Worm (Caenorhabditis elegans) whole organism, L1 larva: ENCODE results near the gene fipr-25.

ENCODE experiments used
- C16A3.4 ChIP-seq: fragments of 150-350 bp; optimal IDR thresholded peaks from 2 replicates; lab custom pipeline; 2014; ENCODE audit warnings: missing biosample characterization, missing genetic modification characterization
- F16B12.6 ChIP-seq: fragments of 150-350 bp; optimal IDR thresholded peaks from 2 replicates; lab custom pipeline; 2014; ENCODE audit warnings: missing biosample characterization, missing genetic modification characterization
- alr-1 ChIP-seq: fragments of 200-800 bp; sonication (Bioruptor generic); optimal IDR thresholded peaks from 2 replicates; lab custom pipeline; 2018; ENCODE audit warnings: borderline replicate concordance, mild to moderate bottlenecking, missing genetic modification characterization, missing compliant biosample characterization
- aly-2 ChIP-seq: fragments of 150-350 bp; optimal IDR thresholded peaks from 2 replicates; lab custom pipeline; 2014; ENCODE audit warnings: missing biosample characterization, missing genetic modification characterization
- ama-1 ChIP-seq: fragments of 150-350 bp; optimal IDR thresholded peaks from 2 replicates; lab custom pipeline; 2014
- blmp-1 ChIP-seq: fragments of 150-350 bp; optimal IDR thresholded peaks from 2 replicates; lab custom pipeline; 2014; ENCODE audit warnings: missing biosample characterization, missing genetic modification characterization
- ceh-8 ChIP-seq: fragments of 200-800 bp; sonication (Bioruptor generic); optimal IDR thresholded peaks from 2 replicates; lab custom pipeline; 2018; ENCODE audit warnings: mild to moderate bottlenecking, missing genetic modification characterization, moderate library complexity, missing compliant biosample characterization
- ceh-82 ChIP-seq, 3 experiments: fragments of 150-350 bp in 1 of 3; sonication (generic microtip) in 2 of 3; optimal IDR thresholded peaks; 2 replicates each; lab custom pipeline; 2014 to 2017; ENCODE audit warnings: missing biosample characterization in 3 of 3, missing genetic modification characterization in 3 of 3
- ces-1 ChIP-seq: fragments of 150-350 bp; optimal IDR thresholded peaks from 2 replicates; lab custom pipeline; 2014; ENCODE audit warnings: missing biosample characterization, missing genetic modification reagents, missing genetic modification characterization
- dpl-1 ChIP-seq, 3 experiments: fragments of 150-350 bp in 2 of 3; sonication (generic microtip) in 1 of 3; optimal IDR thresholded peaks; 2 replicates each; lab custom pipeline; 2014 to 2017; ENCODE audit warnings: missing biosample characterization in 3 of 3, missing genetic modification characterization in 3 of 3, missing genetic modification reagents in 3 of 3
- efl-3 ChIP-seq: fragments of 200-800 bp; sonication (Bioruptor generic); optimal IDR thresholded peaks from 2 replicates; lab custom pipeline; 2018; ENCODE audit warnings: mild to moderate bottlenecking, missing genetic modification characterization, missing compliant biosample characterization
- ets-5 ChIP-seq: fragments of 200-800 bp; sonication (Bioruptor generic); IDR thresholded peaks from 2 replicates; pipeline ENCODE4 v1.3.6; 2022; ENCODE audit warnings: missing genetic modification characterization, missing compliant biosample characterization
- fkh-10 ChIP-seq: sonication (generic microtip); optimal IDR thresholded peaks from 2 replicates; lab custom pipeline; 2017; ENCODE audit warnings: missing biosample characterization, missing genetic modification reagents, missing genetic modification characterization
- fkh-8 ChIP-seq: sonication (generic microtip); optimal IDR thresholded peaks from 2 replicates; lab custom pipeline; 2016; ENCODE audit warnings: mild to moderate bottlenecking, missing genetic modification characterization, missing compliant biosample characterization
- hlh-4 ChIP-seq: sonication (generic microtip); optimal IDR thresholded peaks from 2 replicates; lab custom pipeline; 2016; ENCODE audit warnings: mild to moderate bottlenecking, missing genetic modification characterization, missing compliant biosample characterization
- hpl-2 ChIP-seq: fragments of 150-350 bp; optimal IDR thresholded peaks from 2 replicates; lab custom pipeline; 2014; ENCODE audit warnings: missing biosample characterization, missing genetic modification reagents, missing genetic modification characterization
- isw-1 ChIP-seq: fragments of 200-800 bp; sonication (Bioruptor generic); IDR thresholded peaks from 2 replicates; pipeline ENCODE4 v1.3.6; 2022; ENCODE audit warnings: missing genetic modification characterization, missing compliant biosample characterization
- jun-1 ChIP-seq: fragments of 150-350 bp; optimal IDR thresholded peaks from 2 replicates; lab custom pipeline; 2014; ENCODE audit warnings: missing biosample characterization, missing genetic modification reagents, missing genetic modification characterization
- lin-14 ChIP-seq: fragments of 200-800 bp; sonication (Bioruptor generic); optimal IDR thresholded peaks from 2 replicates; lab custom pipeline; 2018; ENCODE audit warnings: mild to moderate bottlenecking, missing genetic modification characterization, moderate library complexity, missing compliant biosample characterization
- lin-35 ChIP-seq, 2 experiments: fragments of 150-350 bp; optimal IDR thresholded peaks; 2 replicates each; lab custom pipeline; 2014; ENCODE audit warnings: missing biosample characterization in 2 of 2, missing genetic modification characterization in 2 of 2, missing genetic modification reagents in 2 of 2
- lin-39 ChIP-seq: fragments of 150-350 bp; optimal IDR thresholded peaks from 2 replicates; lab custom pipeline; 2014; ENCODE audit warnings: missing biosample characterization, missing genetic modification reagents, missing genetic modification characterization
- mab-9 ChIP-seq: fragments of 200-800 bp; sonication (Bioruptor generic); IDR thresholded peaks from 2 replicates; pipeline ENCODE4 v1.3.6; 2022; ENCODE audit warnings: missing genetic modification reagents, missing genetic modification characterization, missing compliant biosample characterization
- mdl-1 ChIP-seq, 2 experiments: fragments of 150-350 bp; optimal IDR thresholded peaks; 2 replicates each; lab custom pipeline; 2014 to 2017; ENCODE audit warnings: missing biosample characterization in 2 of 2, missing genetic modification characterization in 2 of 2, inconsistent platforms in 1 of 2
- mef-2 ChIP-seq: fragments of 150-350 bp; optimal IDR thresholded peaks from 2 replicates; lab custom pipeline; 2014; ENCODE audit warnings: missing biosample characterization, missing genetic modification characterization
- nhr-11 ChIP-seq: fragments of 150-350 bp; optimal IDR thresholded peaks from 2 replicates; lab custom pipeline; 2014; ENCODE audit warnings: missing biosample characterization, missing genetic modification characterization
- nhr-19 ChIP-seq: fragments of 200-800 bp; sonication (Bioruptor generic); conservative IDR thresholded peaks from 2 replicates; pipeline ENCODE4 v1.3.6; 2022; ENCODE audit warnings: missing genetic modification characterization, missing compliant biosample characterization
- nhr-20 ChIP-seq: sonication (generic microtip); optimal IDR thresholded peaks from 2 replicates; lab custom pipeline; 2016; ENCODE audit warnings: mild to moderate bottlenecking, missing genetic modification characterization, missing compliant biosample characterization
- nhr-47 ChIP-seq: sonication (generic microtip); optimal IDR thresholded peaks from 2 replicates; lab custom pipeline; 2016; ENCODE audit warnings: mild to moderate bottlenecking, missing genetic modification characterization, moderate library complexity, missing compliant biosample characterization
- nhr-76 ChIP-seq: sonication (generic microtip); optimal IDR thresholded peaks from 2 replicates; lab custom pipeline; 2017; ENCODE audit warnings: missing biosample characterization, missing genetic modification characterization
- nhr-77 ChIP-seq: fragments of 150-350 bp; optimal IDR thresholded peaks from 2 replicates; lab custom pipeline; 2014; ENCODE audit warnings: missing biosample characterization, missing genetic modification characterization
- nhr-85 ChIP-seq: sonication (generic microtip); peaks from one replicate; lab custom pipeline; 2016; ENCODE audit warnings: missing genetic modification characterization, inconsistent platforms, missing compliant biosample characterization
- nhr-90 ChIP-seq: sonication (generic microtip); optimal IDR thresholded peaks from 2 replicates; lab custom pipeline; 2016; ENCODE audit warnings: mild to moderate bottlenecking, missing genetic modification characterization, missing compliant biosample characterization; ENCODE audit not compliant: poor library complexity
- pag-3 ChIP-seq: sonication (generic microtip); optimal IDR thresholded peaks from 2 replicates; lab custom pipeline; 2017; ENCODE audit warnings: missing genetic modification characterization, mild to moderate bottlenecking, missing compliant biosample characterization, antibody characterized with exemption, borderline replicate concordance; ENCODE audit not compliant: insufficient read depth
- rnt-1 ChIP-seq: sonication (generic microtip); optimal IDR thresholded peaks from 2 replicates; lab custom pipeline; 2016; ENCODE audit warnings: mild to moderate bottlenecking, missing genetic modification characterization, moderate library complexity, missing compliant biosample characterization
- skn-1 ChIP-seq: fragments of 150-350 bp; optimal IDR thresholded peaks from 2 replicates; lab custom pipeline; 2014; ENCODE audit warnings: missing biosample characterization, missing genetic modification characterization
- snu-23 ChIP-seq: sonication (generic microtip); optimal IDR thresholded peaks from 2 replicates; lab custom pipeline; 2016; ENCODE audit warnings: missing genetic modification characterization, missing compliant biosample characterization
- sup-37 ChIP-seq: fragments of 200-800 bp; sonication (Bioruptor generic); optimal IDR thresholded peaks from 2 replicates; lab custom pipeline; 2018; ENCODE audit warnings: mild to moderate bottlenecking, missing genetic modification characterization, missing compliant biosample characterization
- swsn-7 ChIP-seq: sonication (generic microtip); optimal IDR thresholded peaks from 2 replicates; lab custom pipeline; 2016; ENCODE audit warnings: missing genetic modification characterization, missing compliant biosample characterization
- vab-15 ChIP-seq: sonication (generic microtip); optimal IDR thresholded peaks from 2 replicates; lab custom pipeline; 2017; ENCODE audit warnings: missing genotype, mild to moderate bottlenecking, missing genetic modification characterization, missing compliant biosample characterization
- xbp-1 ChIP-seq: sonication (generic microtip); optimal IDR thresholded peaks from 2 replicates; lab custom pipeline; 2016; ENCODE audit warnings: missing genetic modification characterization, missing compliant biosample characterization
- zag-1 ChIP-seq: fragments of 150-350 bp; optimal IDR thresholded peaks from 2 replicates; lab custom pipeline; 2014; ENCODE audit warnings: missing biosample characterization, missing genetic modification characterization
- zip-4 ChIP-seq: fragments of 200-800 bp; sonication (Bioruptor generic); optimal IDR thresholded peaks from 2 replicates; lab custom pipeline; 2018; ENCODE audit warnings: mild to moderate bottlenecking, missing genetic modification characterization, moderate library complexity, missing compliant biosample characterization
- ztf-11 ChIP-seq, 2 experiments: sonication (generic microtip); optimal IDR thresholded peaks; 2 replicates each; lab custom pipeline; 2016 to 2017; ENCODE audit warnings: missing genetic modification characterization in 2 of 2, missing biosample characterization in 1 of 2, missing compliant biosample characterization in 1 of 2

Gene fipr-25

ce11 chrV:1918030-1918559 is 39.1 kb upstream of the fipr-25 start, which contains the start of gene Y32G9A.2 (continued):
- TF ChIP-seq swsn-7 (peak; percentile 30), sup-37 (GFP tag; lab: Kevin White, UChicago) (no peak), hpl-2 (GFP tag; lab: Kevin White, UChicago) (no peak), nhr-85 (peak; percentile 68), dpl-1 (GFP tag; optimal IDR thresholded peaks at IDR 0.05; lab: Kevin White, UChicago) (peak; percentile 43 to 62 (median 61)), blmp-1 (tag; lab: Kevin White, UChicago) (peak; percentile 81), vab-15 (tag; lab: Kevin White, UChicago) (no peak), aly-2 (no peak), zag-1 (tag; lab: Kevin White, UChicago) (no peak), nhr-11 (tag; lab: Kevin White, UChicago) (no peak), nhr-47 (tag; lab: Kevin White, UChicago) (no peak), F16B12.6 (tag; lab: Kevin White, UChicago) (no peak), lin-35 (GFP tag; optimal IDR thresholded peaks at IDR 0.05; lab: Kevin White, UChicago) (peak; percentile 51 to 78), C16A3.4 (tag; lab: Kevin White, UChicago) (peak; percentile 53), rnt-1 (tag; lab: Kevin White, UChicago) (peak; percentile 45), skn-1 (tag; lab: Kevin White, UChicago) (peak; percentile 43), fkh-10 (GFP tag; lab: Kevin White, UChicago) (no peak), nhr-90 (tag; lab: Kevin White, UChicago) (peak; percentile 42), xbp-1 (tag; lab: Kevin White, UChicago) (peak; percentile 1), ama-1 (lab: Kevin White, UChicago) (no peak), ztf-11 (tag; optimal IDR thresholded peaks at IDR 0.05; lab: Kevin White, UChicago) (no peak), nhr-77 (tag; lab: Kevin White, UChicago) (peak; percentile 16), nhr-20 (tag; lab: Kevin White, UChicago) (peak; percentile 49), zip-4 (GFP tag; lab: Kevin White, UChicago) (no peak)
- TF ChIP-seq, all 84 proteins: peak for 21

ce11 chrV:1920105-1920504 is 37.1 kb upstream of the fipr-25 start, which contains the start of gene Y32G9A.12:
TSS of gene Y32G9A.12 (minus strand) at chrV:1920205.
- TF ChIP-seq nhr-19 (GFP tag; lab: Robert Waterston, UW), result no peak
- no peak for TF ChIP-seq mab-9 (GFP tag; lab: Robert Waterston, UW)
- no peak for TF ChIP-seq ces-1 (GFP tag; lab: Kevin White, UChicago)
- TF ChIP-seq nhr-11 (tag; lab: Kevin White, UChicago), result no peak
- TF ChIP-seq blmp-1 (tag; lab: Kevin White, UChicago), result no peak
- no peak for TF ChIP-seq ceh-82 (tag; optimal IDR thresholded peaks at IDR 0.05; lab: Kevin White, UChicago)
- no peak for TF ChIP-seq snu-23 (GFP tag; lab: Kevin White, UChicago)
- TF ChIP-seq fkh-8 (tag; lab: Kevin White, UChicago), result no peak
- no peak for TF ChIP-seq zag-1 (tag; lab: Kevin White, UChicago)
- no peak for TF ChIP-seq pag-3 (tag; lab: Kevin White, UChicago)
- no peak for TF ChIP-seq mef-2 (tag; lab: Kevin White, UChicago)
- TF ChIP-seq sup-37 (GFP tag; lab: Kevin White, UChicago), result no peak
- TF ChIP-seq ceh-8 (GFP tag; lab: Kevin White, UChicago), result no peak
- no peak for TF ChIP-seq ets-5

ce11 chrV:1921321-1921720 is 35.9 kb upstream of the fipr-25 start, which contains the start of gene gst-37:
TSS of gene gst-37 (plus strand) at chrV:1921621.
- no peak for TF ChIP-seq zag-1 (tag; lab: Kevin White, UChicago)
- no peak for TF ChIP-seq fkh-10 (GFP tag; lab: Kevin White, UChicago)
- TF ChIP-seq lin-14, result no peak
- TF ChIP-seq, all 84 proteins: peak for 0

ce11 chrV:1925487-1925886 is 31.7 kb upstream of the fipr-25 start, which contains the start of gene T06A1.1:
TSS of gene T06A1.1 (minus strand) at chrV:1925587.
- TF ChIP-seq nhr-20 (tag; lab: Kevin White, UChicago) (no peak), isw-1 (GFP tag; lab: Robert Waterston, UW) (no peak), nhr-76 (tag; lab: Kevin White, UChicago) (no peak), alr-1 (tag; lab: Kevin White, UChicago) (no peak), hlh-4 (tag; lab: Kevin White, UChicago) (no peak), lin-39 (tag; lab: Kevin White, UChicago) (no peak), jun-1 (tag; lab: Kevin White, UChicago) (no peak), mdl-1 (tag; optimal IDR thresholded peaks at IDR 0.05; lab: Kevin White, UChicago) (no peak), efl-3 (GFP tag; lab: Kevin White, UChicago) (no peak), xbp-1 (tag; lab: Kevin White, UChicago) (no peak), dpl-1 (GFP tag; optimal IDR thresholded peaks at IDR 0.05; lab: Kevin White, UChicago) (no peak)
- TF ChIP-seq, all 84 proteins: peak for 0
